Worm (Caenorhabditis elegans) whole organism, L1 larva: ENCODE data around the gene pqn-53.

ENCODE experiments used
- aha-1 ChIP-seq: fragments of 150-350 bp; optimal IDR thresholded peaks from 2 replicates; lab custom pipeline; 2014; ENCODE audit warnings: missing biosample characterization, missing genetic modification characterization
- blmp-1 ChIP-seq: fragments of 150-350 bp; optimal IDR thresholded peaks from 2 replicates; lab custom pipeline; 2014; ENCODE audit warnings: missing biosample characterization, missing genetic modification characterization
- elt-2 ChIP-seq: sonication (generic microtip); optimal IDR thresholded peaks from 2 replicates; lab custom pipeline; 2016; ENCODE audit warnings: missing genetic modification characterization, mild to moderate bottlenecking, inconsistent platforms, missing compliant biosample characterization, missing genetic modification reagents
- elt-3 ChIP-seq, 6 experiments: fragments of 150-350 bp in 1 of 6; sonication (generic microtip); optimal IDR thresholded peaks; 2 replicates each; lab custom pipeline; 2017 to 2018; ENCODE audit warnings: missing biosample characterization in 6 of 6, missing genetic modification characterization in 6 of 6, inconsistent platforms in 1 of 6
- lin-15B ChIP-seq: fragments of 150-350 bp; sonication (generic microtip); optimal IDR thresholded peaks from 3 replicates; lab custom pipeline; 2014; ENCODE audit warnings: missing biosample characterization, missing genetic modification characterization
- nhr-11 ChIP-seq: fragments of 150-350 bp; optimal IDR thresholded peaks from 2 replicates; lab custom pipeline; 2014; ENCODE audit warnings: missing biosample characterization, missing genetic modification characterization
- nhr-28 ChIP-seq: fragments of 150-350 bp; optimal IDR thresholded peaks from 2 replicates; lab custom pipeline; 2014; ENCODE audit warnings: missing biosample characterization, missing genetic modification characterization
- snpc-4 ChIP-seq: fragments of 150-350 bp; optimal IDR thresholded peaks from 2 replicates; lab custom pipeline; 2014; ENCODE audit warnings: missing biosample characterization, missing genetic modification characterization

ce11 chrV:12036129-12036528 is 29.1 kb downstream of the pqn-53 start:
- TF ChIP-seq aha-1 (tag; lab: Kevin White, UChicago) (no peak), nhr-11 (tag; lab: Kevin White, UChicago) (no peak), lin-15B (tag; lab: Kevin White, UChicago) (no peak), blmp-1 (tag; lab: Kevin White, UChicago) (peak; percentile 7), elt-2 (tag; lab: Kevin White, UChicago) (no peak), snpc-4 (tag; lab: Kevin White, UChicago) (no peak), elt-3 (tag; optimal IDR thresholded peaks at IDR 0.05; lab: Kevin White, UChicago) (no peak), nhr-28 (tag; lab: Kevin White, UChicago) (no peak)
